Worm (Caenorhabditis elegans) whole organism, late embryonic: Measurements from ENCODE around the gene nhr-135.

Source experiments
- ceh-31 ChIP-seq: sonication (generic microtip); optimal IDR thresholded peaks from 2 replicates; lab custom pipeline; 2016; ENCODE audit warnings: missing genetic modification characterization, missing compliant biosample characterization
- fkh-10 ChIP-seq: fragments of 150-350 bp; optimal IDR thresholded peaks from 2 replicates; lab custom pipeline; 2014; ENCODE audit warnings: missing biosample characterization, missing genetic modification reagents, missing genetic modification characterization
- nhr-11 ChIP-seq: fragments of 150-350 bp; optimal IDR thresholded peaks from 2 replicates; lab custom pipeline; 2014; ENCODE audit warnings: missing biosample characterization, missing genetic modification characterization
- pha-2 ChIP-seq: sonication (generic microtip); optimal IDR thresholded peaks from 2 replicates; lab custom pipeline; 2017; ENCODE audit warnings: mild to moderate bottlenecking, missing genetic modification characterization, missing compliant biosample characterization
- sox-4 ChIP-seq: sonication (generic microtip); optimal IDR thresholded peaks from 2 replicates; lab custom pipeline; 2017; ENCODE audit warnings: mild to moderate bottlenecking, missing genetic modification characterization, inconsistent platforms, missing compliant biosample characterization

ce11 chrV:7075646-7076045 lies 17.9 kb downstream of the nhr-135 start, which contains the start of gene npa-1:
- TF ChIP-seq fkh-10 (GFP tag; lab: Kevin White, UChicago) (no peak), ceh-31 (tag; lab: Kevin White, UChicago) (no peak), nhr-11 (tag; lab: Kevin White, UChicago) (no peak), pha-2 (tag; lab: Kevin White, UChicago) (no peak), sox-4 (tag; lab: Kevin White, UChicago) (no peak)
